Worm (Caenorhabditis elegans) whole organism, young adult: ENCODE results near the gene C51E3.6.

Experiments
- C17E4.6 ChIP-seq: fragments of 200-800 bp; sonication (Bioruptor generic); IDR thresholded peaks from 2 replicates; pipeline ENCODE4 v1.3.6; 2022; ENCODE audit warnings: missing genetic modification reagents, missing genetic modification characterization, missing compliant biosample characterization
- D2030.7 ChIP-seq: fragments of 200-800 bp; sonication (Bioruptor generic); IDR thresholded peaks from 2 replicates; pipeline ENCODE4 v1.3.6; 2022; ENCODE audit warnings: missing genetic modification reagents, missing genetic modification characterization, missing compliant biosample characterization
- F22D6.2 ChIP-seq: sonication (generic microtip); optimal IDR thresholded peaks from 2 replicates; lab custom pipeline; 2016; ENCODE audit warnings: mild to moderate bottlenecking, missing genetic modification characterization, missing compliant biosample characterization
- F49E8.2 ChIP-seq: sonication (generic microtip); optimal IDR thresholded peaks from 3 replicates; lab custom pipeline; 2017; ENCODE audit warnings: missing genetic modification characterization, mild to moderate bottlenecking, missing compliant biosample characterization, antibody characterized with exemption, moderate library complexity; ENCODE audit not compliant: insufficient read depth
- F55B11.4 ChIP-seq: sonication (generic microtip); optimal IDR thresholded peaks from 2 replicates; lab custom pipeline; 2016; ENCODE audit warnings: missing compliant biosample characterization, missing genetic modification characterization, borderline replicate concordance; ENCODE audit not compliant: insufficient read depth
- F57A8.1 ChIP-seq: fragments of 200-800 bp; sonication (Bioruptor generic); optimal IDR thresholded peaks from 2 replicates; lab custom pipeline; 2018; ENCODE audit warnings: mild to moderate bottlenecking, missing genetic modification characterization, moderate library complexity, missing compliant biosample characterization
- F57C9.4 ChIP-seq: sonication (generic microtip); optimal IDR thresholded peaks from 2 replicates; lab custom pipeline; 2017; ENCODE audit warnings: mild to moderate bottlenecking, missing genetic modification characterization, missing compliant biosample characterization
- K11D2.4 ChIP-seq: fragments of 200-800 bp; sonication (Bioruptor generic); IDR thresholded peaks from 2 replicates; pipeline ENCODE4 v1.3.6; 2022; ENCODE audit warnings: missing genetic modification reagents, missing genetic modification characterization, missing compliant biosample characterization
- T07F8.4 ChIP-seq: sonication (generic microtip); optimal IDR thresholded peaks from 2 replicates; lab custom pipeline; 2016; ENCODE audit warnings: mild to moderate bottlenecking, missing genetic modification characterization, moderate library complexity, missing compliant biosample characterization
- T26A5.8 ChIP-seq: sonication (generic microtip); optimal IDR thresholded peaks from 2 replicates; lab custom pipeline; 2016; ENCODE audit warnings: missing genetic modification characterization, missing compliant biosample characterization
- Y53G8AR.9 ChIP-seq: fragments of 200-800 bp; sonication (Bioruptor generic); conservative IDR thresholded peaks from 2 replicates; pipeline ENCODE4 v1.3.6; 2022; ENCODE audit warnings: missing genetic modification reagents, missing genetic modification characterization, missing compliant biosample characterization
- Y67H2A.10 ChIP-seq: fragments of 200-800 bp; sonication (Bioruptor generic); conservative IDR thresholded peaks from 2 replicates; pipeline ENCODE4 v1.3.6; 2022; ENCODE audit warnings: missing genetic modification reagents, missing genetic modification characterization, missing compliant biosample characterization
- Y95B8A.8 ChIP-seq: fragments of 200-800 bp; sonication (Bioruptor generic); IDR thresholded peaks from 2 replicates; pipeline ENCODE4 v1.3.6; 2022; ENCODE audit warnings: missing genetic modification reagents, missing genetic modification characterization, missing compliant biosample characterization
- aptf-3 ChIP-seq: fragments of 200-800 bp; sonication (Bioruptor generic); IDR thresholded peaks from 2 replicates; pipeline ENCODE4 v1.3.6; 2022; ENCODE audit warnings: missing genetic modification characterization, missing compliant biosample characterization
- attf-5 ChIP-seq: fragments of 200-800 bp; sonication (Bioruptor generic); optimal IDR thresholded peaks from 2 replicates; lab custom pipeline; 2018; ENCODE audit warnings: mild to moderate bottlenecking, missing genetic modification characterization, missing compliant biosample characterization
- cebp-1 ChIP-seq, 2 experiments: fragments of 200-800 bp in 1 of 2; sonication (Bioruptor generic) in 1 of 2; sonication (generic microtip) in 1 of 2; IDR thresholded peaks in 1 of 2; optimal IDR thresholded peaks in 1 of 2; 2 replicates each; pipeline versions ENCODE4 v1.3.6 to Lab custom; 2017 to 2022; ENCODE audit warnings: missing compliant biosample characterization in 2 of 2, missing genetic modification characterization in 2 of 2, mild to moderate bottlenecking in 1 of 2, missing genetic modification reagents in 1 of 2, moderate library complexity in 1 of 2
- ceh-40 ChIP-seq: fragments of 200-800 bp; sonication (Bioruptor generic); IDR thresholded peaks from 2 replicates; pipeline ENCODE4 v1.3.6; 2022; ENCODE audit warnings: missing genetic modification characterization, missing compliant biosample characterization
- ceh-58 ChIP-seq: fragments of 200-800 bp; sonication (Bioruptor generic); IDR thresholded peaks from 2 replicates; pipeline ENCODE4 v1.3.6; 2022; ENCODE audit warnings: missing genetic modification characterization, missing compliant biosample characterization
- dpl-1 ChIP-seq: fragments of 150-350 bp; optimal IDR thresholded peaks from 2 replicates; lab custom pipeline; 2014; ENCODE audit warnings: missing biosample characterization, missing genetic modification reagents, missing genetic modification characterization
- egrh-3 ChIP-seq: fragments of 200-800 bp; sonication (Bioruptor generic); IDR thresholded peaks from 2 replicates; pipeline ENCODE4 v1.3.6; 2022; ENCODE audit warnings: missing genetic modification reagents, missing genetic modification characterization, missing compliant biosample characterization
- ekl-4 ChIP-seq: fragments of 200-800 bp; sonication (Bioruptor generic); IDR thresholded peaks from 2 replicates; pipeline ENCODE4 v1.3.6; 2022; ENCODE audit warnings: missing genetic modification reagents, missing genetic modification characterization, missing compliant biosample characterization
- ets-4 ChIP-seq: fragments of 200-800 bp; sonication (Bioruptor generic); optimal IDR thresholded peaks from 2 replicates; lab custom pipeline; 2018; ENCODE audit warnings: mild to moderate bottlenecking, missing genetic modification characterization, missing compliant biosample characterization
- gei-17 ChIP-seq: fragments of 200-800 bp; sonication (Bioruptor generic); optimal IDR thresholded peaks from 2 replicates; lab custom pipeline; 2018; ENCODE audit warnings: mild to moderate bottlenecking, missing genetic modification characterization, missing compliant biosample characterization
- hmg-1.2 ChIP-seq: fragments of 200-800 bp; sonication (Bioruptor generic); IDR thresholded peaks from 2 replicates; pipeline ENCODE4 v1.3.6; 2022; ENCODE audit warnings: missing genetic modification reagents, missing genetic modification characterization, missing compliant biosample characterization
- lag-1 ChIP-seq: fragments of 200-800 bp; sonication (Bioruptor generic); IDR thresholded peaks from 2 replicates; pipeline ENCODE4 v1.3.6; 2022; ENCODE audit warnings: missing genetic modification reagents, missing genetic modification characterization, missing compliant biosample characterization
- lin-26 ChIP-seq: fragments of 200-800 bp; sonication (Bioruptor generic); IDR thresholded peaks from 2 replicates; pipeline ENCODE4 v1.3.6; 2022; ENCODE audit warnings: missing genetic modification reagents, missing genetic modification characterization, missing compliant biosample characterization
- lin-40 ChIP-seq: sonication (generic microtip); optimal IDR thresholded peaks from 2 replicates; lab custom pipeline; 2016; ENCODE audit warnings: missing genetic modification characterization, mild to moderate bottlenecking, missing compliant biosample characterization, missing genotype, missing genetic modification reagents
- madf-3 ChIP-seq: fragments of 200-800 bp; sonication (Bioruptor generic); IDR thresholded peaks from 2 replicates; pipeline ENCODE4 v1.3.6; 2022; ENCODE audit warnings: missing genetic modification reagents, missing genetic modification characterization, missing compliant biosample characterization
- madf-6 ChIP-seq: fragments of 200-800 bp; sonication (Bioruptor generic); IDR thresholded peaks from 2 replicates; pipeline ENCODE4 v1.3.6; 2022; ENCODE audit warnings: missing genetic modification reagents, missing genetic modification characterization, missing compliant biosample characterization
- mxl-1 ChIP-seq: sonication (generic microtip); optimal IDR thresholded peaks from 2 replicates; lab custom pipeline; 2016; ENCODE audit warnings: missing genetic modification characterization, missing compliant biosample characterization
- nfya-2 ChIP-seq: fragments of 200-800 bp; sonication (Bioruptor generic); IDR thresholded peaks from 2 replicates; pipeline ENCODE4 v1.3.6; 2022; ENCODE audit warnings: missing genetic modification reagents, missing genetic modification characterization, missing compliant biosample characterization
- nhr-120 ChIP-seq: fragments of 200-800 bp; sonication (Bioruptor generic); IDR thresholded peaks from 2 replicates; pipeline ENCODE4 v1.3.6; 2022; ENCODE audit warnings: missing genetic modification characterization, missing compliant biosample characterization
- nhr-27 ChIP-seq: fragments of 200-800 bp; sonication (Bioruptor generic); optimal IDR thresholded peaks from 2 replicates; lab custom pipeline; 2018; ENCODE audit warnings: mild to moderate bottlenecking, missing genetic modification characterization, moderate library complexity, missing compliant biosample characterization
- repo-1 ChIP-seq: sonication (generic microtip); optimal IDR thresholded peaks from 2 replicates; lab custom pipeline; 2017; ENCODE audit warnings: mild to moderate bottlenecking, missing genetic modification characterization, missing compliant biosample characterization
- sea-2 ChIP-seq: fragments of 200-800 bp; sonication (Bioruptor generic); IDR thresholded peaks from 2 replicates; pipeline ENCODE4 v1.3.6; 2022; ENCODE audit warnings: missing genetic modification characterization, missing compliant biosample characterization
- snpc-1.1 ChIP-seq: sonication (generic microtip); optimal IDR thresholded peaks from 2 replicates; lab custom pipeline; 2017; ENCODE audit warnings: missing genetic modification characterization, mild to moderate bottlenecking, missing compliant biosample characterization, antibody characterized with exemption, moderate library complexity, missing genotype, missing genetic modification reagents; ENCODE audit not compliant: insufficient read depth
- tbp1 ChIP-seq: fragments of 200-800 bp; sonication (Bioruptor generic); optimal IDR thresholded peaks from 2 replicates; lab custom pipeline; 2018; ENCODE audit warnings: mild to moderate bottlenecking, missing genetic modification characterization, missing compliant biosample characterization
- tbx-9 ChIP-seq: sonication (generic microtip); optimal IDR thresholded peaks from 2 replicates; lab custom pipeline; 2016; ENCODE audit warnings: borderline replicate concordance, missing genetic modification characterization, inconsistent platforms, missing compliant biosample characterization
- tlf-1 ChIP-seq: fragments of 200-800 bp; sonication (Bioruptor generic); optimal IDR thresholded peaks from 2 replicates; lab custom pipeline; 2018; ENCODE audit warnings: mild to moderate bottlenecking, missing genetic modification characterization, missing compliant biosample characterization
- unc-62 ChIP-seq: fragments of 150-350 bp; optimal IDR thresholded peaks from 2 replicates; lab custom pipeline; 2014; ENCODE audit warnings: missing biosample characterization, missing genetic modification reagents, missing genetic modification characterization
- zfh-2 ChIP-seq: fragments of 200-800 bp; sonication (Bioruptor generic); conservative IDR thresholded peaks from 2 replicates; pipeline ENCODE4 v1.3.6; 2022; ENCODE audit warnings: missing genetic modification reagents, missing genetic modification characterization, missing compliant biosample characterization
- ztf-22 ChIP-seq: fragments of 200-800 bp; sonication (Bioruptor generic); optimal IDR thresholded peaks from 2 replicates; lab custom pipeline; 2018; ENCODE audit warnings: mild to moderate bottlenecking, missing genetic modification characterization, moderate library complexity, missing compliant biosample characterization
- ztf-26 ChIP-seq: sonication (generic microtip); optimal IDR thresholded peaks from 2 replicates; lab custom pipeline; 2017; ENCODE audit warnings: missing genetic modification characterization, missing compliant biosample characterization
- ztf-28 ChIP-seq: fragments of 200-800 bp; sonication (Bioruptor generic); IDR thresholded peaks from 2 replicates; pipeline ENCODE4 v1.3.6; 2022; ENCODE audit warnings: missing genetic modification reagents, missing genetic modification characterization, missing compliant biosample characterization
- ztf-3 ChIP-seq: fragments of 200-800 bp; sonication (Bioruptor generic); optimal IDR thresholded peaks from 2 replicates; lab custom pipeline; 2018; ENCODE audit warnings: mild to moderate bottlenecking, missing genetic modification characterization, missing compliant biosample characterization

Gene C51E3.6

DNA sequence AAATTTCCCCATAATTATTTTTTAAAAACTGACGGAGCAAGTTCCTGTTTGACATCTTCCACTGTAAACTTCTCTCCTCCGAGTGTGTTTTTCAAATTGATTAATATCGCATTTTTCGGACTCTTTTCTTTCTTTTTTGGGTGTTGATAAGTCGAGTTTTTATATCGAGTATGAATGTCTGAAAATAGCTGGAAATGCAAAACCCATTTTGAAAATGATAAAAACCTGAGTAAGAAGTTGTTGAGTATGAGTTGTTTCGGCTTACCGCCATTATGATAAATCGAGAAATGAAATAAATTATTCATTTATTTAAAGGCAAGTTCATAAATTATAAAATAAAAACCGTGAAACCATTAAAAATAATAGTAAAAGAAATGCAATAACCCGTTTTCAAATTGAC, 19.5 kb upstream of the C51E3.6 start, which contains the start of gene ZK856.18:
TSS of gene ZK856.18 (minus strand) at position 289 of the 400 bp plus-strand sequence.
- TF ChIP-seq ekl-4 (GFP tag; lab: Robert Waterston, UW) (no peak), hmg-1.2 (GFP tag; lab: Robert Waterston, UW) (no peak), C17E4.6 (GFP tag; lab: Robert Waterston, UW) (no peak), ceh-58 (GFP tag; lab: Robert Waterston, UW) (no peak), nhr-120 (no peak), F57A8.1 (GFP tag; lab: Kevin White, UChicago) (no peak), snpc-1.1 (tag; lab: Kevin White, UChicago) (no peak), lin-40 (tag; lab: Kevin White, UChicago) (no peak), Y67H2A.10 (GFP tag; lab: Robert Waterston, UW) (no peak), madf-3 (GFP tag; lab: Robert Waterston, UW) (no peak), ztf-3 (GFP tag; lab: Kevin White, UChicago) (no peak), repo-1 (tag; lab: Kevin White, UChicago) (no peak)

DNA sequence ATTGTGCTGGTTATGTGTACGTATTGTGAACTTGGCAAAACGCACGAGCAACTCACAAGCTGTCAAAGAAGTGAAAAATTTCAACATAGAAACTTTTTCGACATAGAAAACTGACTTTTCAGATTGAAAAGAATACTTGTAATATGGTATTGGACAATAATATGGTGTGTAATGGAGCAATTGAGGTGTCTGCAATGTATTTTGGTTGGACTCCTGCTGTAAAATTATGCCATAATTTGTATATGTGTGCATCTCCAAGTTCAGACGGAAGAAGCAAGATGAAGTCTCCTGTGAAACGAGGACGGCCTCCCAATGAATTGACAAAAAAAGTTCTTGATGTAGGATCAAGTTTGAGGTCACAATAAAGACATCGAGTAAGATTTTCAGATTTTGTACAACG, 17.5 kb upstream of the C51E3.6 start:
- TF ChIP-seq egrh-3, result no peak
- TF ChIP-seq F55B11.4, result no peak
- TF ChIP-seq nfya-2 (GFP tag; lab: Robert Waterston, UW), result no peak
- TF ChIP-seq ets-4 (GFP tag; lab: Kevin White, UChicago), result no peak
- no peak for TF ChIP-seq tbx-9 (tag; lab: Kevin White, UChicago)
- TF ChIP-seq gei-17, result no peak
- TF ChIP-seq nhr-27 (tag; lab: Kevin White, UChicago), result no peak
- no peak for TF ChIP-seq cebp-1 (GFP tag; IDR thresholded peaks at IDR 0.05; lab: Robert Waterston, UW)
- TF ChIP-seq cebp-1 (tag; optimal IDR thresholded peaks at IDR 0.05; lab: Kevin White, UChicago), result no peak
- no peak for TF ChIP-seq mxl-1 (tag; lab: Kevin White, UChicago)
- TF ChIP-seq madf-6 (GFP tag; lab: Robert Waterston, UW), result no peak

DNA sequence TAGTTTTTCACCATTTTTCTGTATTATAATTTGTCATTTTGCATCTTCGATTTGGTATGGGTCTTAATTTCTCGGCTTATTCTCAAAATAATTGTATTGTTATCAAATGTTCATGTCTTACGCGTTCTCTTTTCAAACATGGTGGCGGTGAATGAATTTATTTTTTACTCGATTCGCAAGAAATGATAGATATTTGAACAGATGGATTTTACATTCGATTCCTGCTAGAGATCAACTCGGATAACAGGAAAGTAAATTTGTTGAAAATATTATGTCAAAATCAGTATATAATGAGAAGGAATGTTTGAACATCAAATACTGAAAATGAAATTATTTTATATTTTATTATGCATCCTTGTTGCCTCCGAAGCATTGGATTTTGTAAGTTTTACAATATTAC, 16.7 kb upstream of the C51E3.6 start, which contains the start of gene ZK856.4:
TSS of gene ZK856.4 (plus strand) at position 301 of the 400 bp plus-strand sequence.
- TF ChIP-seq F57C9.4 (tag; lab: Kevin White, UChicago) (no peak), lin-26 (GFP tag; lab: Robert Waterston, UW) (no peak), D2030.7 (no peak), unc-62 (GFP tag; lab: Kevin White, UChicago) (no peak), ztf-22 (GFP tag; lab: Kevin White, UChicago) (no peak), aptf-3 (no peak), nfya-2 (GFP tag; lab: Robert Waterston, UW) (no peak), F49E8.2 (tag; lab: Kevin White, UChicago) (no peak), ekl-4 (GFP tag; lab: Robert Waterston, UW) (no peak), K11D2.4 (no peak), Y53G8AR.9 (GFP tag; lab: Robert Waterston, UW) (no peak), ztf-28 (GFP tag; lab: Robert Waterston, UW) (no peak), sea-2 (GFP tag; lab: Robert Waterston, UW) (no peak), ztf-3 (GFP tag; lab: Kevin White, UChicago) (no peak), nhr-120 (no peak), madf-6 (GFP tag; lab: Robert Waterston, UW) (no peak)

DNA sequence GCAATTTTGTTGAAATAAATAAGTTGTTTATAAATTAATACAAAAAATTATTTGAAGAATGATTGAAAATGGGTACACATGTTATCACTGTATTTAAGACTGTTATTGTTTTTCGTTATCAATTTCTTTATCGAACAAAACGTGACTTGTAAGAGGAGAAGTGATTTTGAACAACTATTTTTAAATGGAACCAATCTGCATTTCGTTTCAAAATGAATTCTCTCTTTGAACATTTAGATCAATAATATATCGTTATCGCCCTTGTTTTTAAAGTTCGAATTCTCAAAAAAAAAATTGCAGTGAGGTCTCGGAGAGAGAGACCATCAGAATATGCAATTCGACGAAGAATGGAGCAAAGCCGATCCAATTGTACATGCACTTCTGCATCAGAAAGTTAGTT, 13.0 kb upstream of the C51E3.6 start, which contains the start of gene cul-5:
TSS of gene cul-5 (plus strand) at position 301 of the 400 bp plus-strand sequence.
- TF ChIP-seq ztf-26 (tag; lab: Kevin White, UChicago) (no peak), Y95B8A.8 (GFP tag; lab: Robert Waterston, UW) (no peak), T26A5.8 (tag; lab: Kevin White, UChicago) (no peak), tlf-1 (GFP tag; lab: Kevin White, UChicago) (no peak), attf-5 (GFP tag; lab: Kevin White, UChicago) (no peak), zfh-2 (GFP tag; lab: Robert Waterston, UW) (no peak), dpl-1 (GFP tag; lab: Kevin White, UChicago) (no peak), F22D6.2 (no peak), T07F8.4 (no peak), ceh-40 (GFP tag; lab: Robert Waterston, UW) (no peak), tbp1 (GFP tag; lab: Kevin White, UChicago) (no peak), repo-1 (tag; lab: Kevin White, UChicago) (no peak), lag-1 (GFP tag; lab: Robert Waterston, UW) (no peak)
